Worm (Caenorhabditis elegans): ENCODE measurements around the gene skr-5.

ce11 chrV:17339349-17339748, 8.4 kb upstream of the skr-5 start:
- TF ChIP-seq hnd-1 (tag; optimal IDR thresholded peaks at IDR 0.05) (no peak), sea-1 (GFP tag; conservative IDR thresholded peaks at IDR 0.05) (no peak), pes-1 (GFP tag; IDR thresholded peaks at IDR 0.05) (no peak), tbx-11 (GFP tag; IDR thresholded peaks at IDR 0.05) (no peak), ama-1 (optimal IDR thresholded peaks at IDR 0.05) (no peak), flt-1 (GFP tag; IDR thresholded peaks at IDR 0.05) (no peak)
